Fruit fly (Drosophila melanogaster) whole organism, wandering third instar larva: ENCODE measurements around the gene Eig71Eg.

Experiments used
- CG32264 ChIP-seq: fragments of 200-800 bp; sonication (Bioruptor generic); optimal IDR thresholded peaks from 2 replicates; lab custom pipeline; 2016; ENCODE audit warnings: missing biosample characterization, missing genetic modification characterization
- Dfd ChIP-seq: fragments of >200 bp; optimal IDR thresholded peaks from 2 replicates; lab custom pipeline; 2017; ENCODE audit warnings: missing biosample characterization, missing genetic modification characterization
- Jra ChIP-seq: sonication (Bioruptor generic); optimal IDR thresholded peaks from 2 replicates; lab custom pipeline; 2016; ENCODE audit warnings: missing biosample characterization, missing genetic modification characterization
- fru ChIP-seq: fragments of 200-800 bp; sonication (Bioruptor generic); optimal IDR thresholded peaks from 3 replicates; lab custom pipeline; 2016; ENCODE audit warnings: missing biosample characterization, mild to moderate bottlenecking, missing genetic modification characterization
- rgr ChIP-seq: fragments of 200-800 bp; sonication (Bioruptor generic); optimal IDR thresholded peaks from 3 replicates; lab custom pipeline; 2016; ENCODE audit warnings: missing biosample characterization, mild to moderate bottlenecking, missing genetic modification characterization
- tai ChIP-seq: sonication (Bioruptor generic); optimal IDR thresholded peaks from 2 replicates; lab custom pipeline; 2016; ENCODE audit warnings: missing biosample characterization, missing genetic modification characterization

- TF ChIP-seq Dfd (no peak), tai (no peak), fru (GFP tag; lab: Kevin White, UChicago) (no peak), rgr (GFP tag; lab: Kevin White, UChicago) (no peak), Jra (no peak), CG32264 (GFP tag; lab: Kevin White, UChicago) (no peak)
Measured at dm6 chr3L:15646182-15646581, 11.2 kb upstream of the Eig71Eg start.
